Fruit fly (Drosophila melanogaster) whole organism, prepupa: ENCODE data around the gene CG7551.
A peak's percentile ranks its signal among the peaks of the same experiment; 100 is the strongest.

Experiments used
- CG8632 ChIP-seq: fragments of 200-800 bp; sonication (Bioruptor generic); optimal IDR thresholded peaks from 3 replicates; lab custom pipeline; 2016; ENCODE audit warnings: missing biosample characterization, missing genetic modification characterization
- Eip78C ChIP-seq: fragments of 200-800 bp; sonication (Bioruptor generic); peaks from one replicate; lab custom pipeline; 2016; ENCODE audit warnings: missing biosample characterization, missing genetic modification characterization
- fd85E ChIP-seq: fragments of 200-800 bp; sonication (Bioruptor generic); optimal IDR thresholded peaks from 3 replicates; lab custom pipeline; 2016; ENCODE audit warnings: missing biosample characterization, missing genetic modification characterization
- salr ChIP-seq, 2 experiments: fragments of 200-800 bp; sonication (Bioruptor generic); optimal IDR thresholded peaks; 3 replicates each; lab custom pipeline; 2016 to 2018; ENCODE audit warnings: missing biosample characterization in 2 of 2, missing genetic modification characterization in 2 of 2, mild to moderate bottlenecking in 1 of 2

- TF ChIP-seq fd85E = peak; percentile 72
- peak; percentile 91 to 95 for TF ChIP-seq salr (GFP tag; optimal IDR thresholded peaks at IDR 0.05; lab: Kevin White, UChicago)
- TF ChIP-seq Eip78C (GFP tag; lab: Kevin White, UChicago) = peak; percentile 98
- TF ChIP-seq CG8632 = peak; percentile 97
Measured at dm6 chr3L:11431251-11431925, 26.9 kb upstream of the CG7551 start.
